Worm (Caenorhabditis elegans) whole organism, L4 larva: Measurements from ENCODE around the gene F10A3.4.

ENCODE experiments used
- D1046.2 ChIP-seq: fragments of 200-800 bp; sonication (Bioruptor generic); IDR thresholded peaks from 2 replicates; pipeline ENCODE4 v1.3.6; 2022; ENCODE audit warnings: missing genetic modification characterization, missing compliant biosample characterization
- F37D6.2 ChIP-seq: sonication (generic microtip); optimal IDR thresholded peaks from 2 replicates; lab custom pipeline; 2016; ENCODE audit warnings: mild to moderate bottlenecking, missing genetic modification characterization, missing compliant biosample characterization
- T20F7.1 ChIP-seq: fragments of 200-800 bp; sonication (Bioruptor generic); optimal IDR thresholded peaks from 2 replicates; lab custom pipeline; 2018; ENCODE audit warnings: mild to moderate bottlenecking, missing genetic modification characterization, missing compliant biosample characterization
- T26A8.4 ChIP-seq: fragments of 200-800 bp; sonication (Bioruptor generic); IDR thresholded peaks from 2 replicates; pipeline ENCODE4 v1.3.6; 2022; ENCODE audit warnings: missing genetic modification characterization, missing compliant biosample characterization
- Y48G9A.11 ChIP-seq: fragments of 200-800 bp; sonication (Bioruptor generic); IDR thresholded peaks from 2 replicates; pipeline ENCODE4 v1.3.6; 2022; ENCODE audit warnings: missing genetic modification reagents, missing genetic modification characterization, missing compliant biosample characterization
- attf-4 ChIP-seq: sonication (generic microtip); optimal IDR thresholded peaks from 3 replicates; lab custom pipeline; 2017; ENCODE audit warnings: missing biosample characterization, missing genetic modification characterization
- ceh-20 ChIP-seq: fragments of 200-800 bp; sonication (Bioruptor generic); IDR thresholded peaks from 2 replicates; pipeline ENCODE4 v1.3.6; 2022; ENCODE audit warnings: missing genetic modification reagents, missing genetic modification characterization, missing compliant biosample characterization
- cey-2 ChIP-seq: sonication (generic microtip); optimal IDR thresholded peaks from 3 replicates; lab custom pipeline; 2017; ENCODE audit warnings: missing genetic modification characterization, mild to moderate bottlenecking, missing compliant biosample characterization, antibody characterized with exemption, borderline replicate concordance; ENCODE audit not compliant: insufficient read depth
- daf-12 ChIP-seq: fragments of 150-350 bp; optimal IDR thresholded peaks from 2 replicates; lab custom pipeline; 2014; ENCODE audit warnings: missing biosample characterization, missing genetic modification reagents, missing genetic modification characterization
- dve-1 ChIP-seq: sonication (generic microtip); optimal IDR thresholded peaks from 2 replicates; lab custom pipeline; 2017; ENCODE audit warnings: antibody characterized with exemption, mild to moderate bottlenecking, missing genetic modification characterization, missing compliant biosample characterization; ENCODE audit not compliant: insufficient read depth
- egl-43 ChIP-seq: fragments of 200-800 bp; sonication (Bioruptor generic); IDR thresholded peaks from 2 replicates; pipeline ENCODE4 v1.3.6; 2022; ENCODE audit warnings: missing genetic modification reagents, missing genetic modification characterization, missing compliant biosample characterization
- gei-8 ChIP-seq: fragments of 200-800 bp; sonication (Bioruptor generic); optimal IDR thresholded peaks from 2 replicates; lab custom pipeline; 2018; ENCODE audit warnings: mild to moderate bottlenecking, missing genetic modification characterization, missing compliant biosample characterization
- hlh-11 ChIP-seq: fragments of 200-800 bp; sonication (Bioruptor generic); optimal IDR thresholded peaks from 2 replicates; lab custom pipeline; 2018; ENCODE audit warnings: mild to moderate bottlenecking, missing genetic modification characterization, missing compliant biosample characterization
- lim-7 ChIP-seq: fragments of 200-800 bp; sonication (Bioruptor generic); IDR thresholded peaks from 2 replicates; pipeline ENCODE4 v1.3.6; 2022; ENCODE audit warnings: missing genetic modification characterization, missing compliant biosample characterization
- lin-13 ChIP-seq: fragments of 150-350 bp; optimal IDR thresholded peaks from 2 replicates; lab custom pipeline; 2014; ENCODE audit warnings: missing biosample characterization, missing genetic modification reagents, missing genetic modification characterization
- lin-15B ChIP-seq: fragments of 150-350 bp; sonication (generic microtip); optimal IDR thresholded peaks from 3 replicates; lab custom pipeline; 2014; ENCODE audit warnings: missing biosample characterization, missing genetic modification characterization
- lin-39 ChIP-seq: fragments of 150-350 bp; optimal IDR thresholded peaks from 2 replicates; lab custom pipeline; 2014; ENCODE audit warnings: missing biosample characterization, missing genetic modification reagents, missing genetic modification characterization
- lsy-2 ChIP-seq, 2 experiments: fragments of 150-350 bp in 1 of 2; sonication (generic microtip) in 1 of 2; optimal IDR thresholded peaks; 2 replicates each; lab custom pipeline; 2014 to 2017; ENCODE audit warnings: missing biosample characterization in 2 of 2, missing genetic modification characterization in 2 of 2
- mdl-1 ChIP-seq, 2 experiments: fragments of 150-350 bp in 1 of 2; sonication (generic microtip) in 1 of 2; optimal IDR thresholded peaks; 2 replicates each; lab custom pipeline; 2014 to 2017; ENCODE audit warnings: missing biosample characterization in 2 of 2, missing genetic modification characterization in 2 of 2
- mxl-2 ChIP-seq: fragments of 200-800 bp; sonication (Bioruptor generic); conservative IDR thresholded peaks from 2 replicates; pipeline ENCODE4 v1.3.6; 2022; ENCODE audit warnings: missing genetic modification reagents, missing genetic modification characterization, missing compliant biosample characterization
- mxl-3 ChIP-seq: fragments of 200-800 bp; sonication (Bioruptor generic); optimal IDR thresholded peaks from 2 replicates; lab custom pipeline; 2018; ENCODE audit warnings: mild to moderate bottlenecking, missing genetic modification characterization, missing compliant biosample characterization
- nhr-11 ChIP-seq: fragments of 150-350 bp; optimal IDR thresholded peaks from 2 replicates; lab custom pipeline; 2014; ENCODE audit warnings: missing biosample characterization, missing genetic modification characterization
- nhr-237 ChIP-seq: sonication (generic microtip); optimal IDR thresholded peaks from 2 replicates; lab custom pipeline; 2017; ENCODE audit warnings: missing biosample characterization, missing genetic modification characterization
- nhr-28 ChIP-seq: fragments of 150-350 bp; optimal IDR thresholded peaks from 2 replicates; lab custom pipeline; 2014; ENCODE audit warnings: missing biosample characterization, missing genetic modification characterization
- nhr-48 ChIP-seq: sonication (generic microtip); optimal IDR thresholded peaks from 2 replicates; lab custom pipeline; 2016; ENCODE audit warnings: mild to moderate bottlenecking, missing genetic modification characterization, missing compliant biosample characterization
- pha-4 ChIP-seq, 2 experiments: fragments of 150-350 bp in 1 of 2; fragments of 200-800 bp in 1 of 2; sonication (Bioruptor generic) in 1 of 2; IDR thresholded peaks in 1 of 2; optimal IDR thresholded peaks in 1 of 2; 2 replicates each; pipeline versions ENCODE4 v1.3.6 to Lab custom; 2014 to 2022; ENCODE audit warnings: missing genetic modification characterization in 2 of 2, missing genetic modification reagents in 2 of 2, missing biosample characterization in 1 of 2, missing compliant biosample characterization in 1 of 2
- php-3 ChIP-seq: fragments of 200-800 bp; sonication (Bioruptor generic); IDR thresholded peaks from 2 replicates; pipeline ENCODE4 v1.3.6; 2022; ENCODE audit warnings: missing genetic modification reagents, missing genetic modification characterization, missing compliant biosample characterization
- pqm-1 ChIP-seq: sonication (generic microtip); optimal IDR thresholded peaks from 2 replicates; lab custom pipeline; 2017; ENCODE audit warnings: missing biosample characterization, missing genetic modification characterization
- saeg-2 ChIP-seq: fragments of 200-800 bp; sonication (Bioruptor generic); IDR thresholded peaks from 2 replicates; pipeline ENCODE4 v1.3.6; 2022; ENCODE audit warnings: missing genetic modification reagents, missing genetic modification characterization, missing compliant biosample characterization
- sdz-12 ChIP-seq: fragments of 200-800 bp; sonication (Bioruptor generic); optimal IDR thresholded peaks from 2 replicates; lab custom pipeline; 2018; ENCODE audit warnings: mild to moderate bottlenecking, missing genetic modification characterization, missing compliant biosample characterization
- set-16 ChIP-seq: fragments of 200-800 bp; sonication (Bioruptor generic); IDR thresholded peaks from 2 replicates; pipeline ENCODE4 v1.3.6; 2022; ENCODE audit warnings: missing genetic modification reagents, missing genetic modification characterization, missing compliant biosample characterization
- skn-1 ChIP-seq: fragments of 150-350 bp; optimal IDR thresholded peaks from 2 replicates; lab custom pipeline; 2014; ENCODE audit warnings: missing biosample characterization, missing genetic modification characterization
- snpc-4 ChIP-seq: fragments of 150-350 bp; optimal IDR thresholded peaks from 2 replicates; lab custom pipeline; 2014; ENCODE audit warnings: missing biosample characterization, missing genetic modification characterization
- tag-97 ChIP-seq: fragments of 200-800 bp; sonication (Bioruptor generic); IDR thresholded peaks from 2 replicates; pipeline ENCODE4 v1.3.6; 2022; ENCODE audit warnings: missing genetic modification characterization, missing compliant biosample characterization
- tra-1 ChIP-seq: fragments of 200-800 bp; sonication (Bioruptor generic); IDR thresholded peaks from 2 replicates; pipeline ENCODE4 v1.3.6; 2022; ENCODE audit warnings: missing genetic modification reagents, missing genetic modification characterization, missing compliant biosample characterization
- unc-62 ChIP-seq, 3 experiments: fragments of 150-350 bp in 1 of 3; sonication (generic microtip); optimal IDR thresholded peaks in 2 of 3; peaks in 1 of 3; 1 replicate in 1 of 3; 2 replicates in 2 of 3; lab custom pipeline; 2014 to 2017; ENCODE audit warnings: missing biosample characterization in 3 of 3, missing genetic modification characterization in 3 of 3, missing genetic modification reagents in 3 of 3, missing genotype in 1 of 3
- zip-11 ChIP-seq: fragments of 200-800 bp; sonication (Bioruptor generic); IDR thresholded peaks from 2 replicates; pipeline ENCODE4 v1.3.6; 2022; ENCODE audit warnings: missing genetic modification characterization, missing compliant biosample characterization
- zip-2 ChIP-seq: fragments of 150-350 bp; optimal IDR thresholded peaks from 2 replicates; lab custom pipeline; 2014; ENCODE audit warnings: missing biosample characterization, missing genetic modification characterization
- ztf-11 ChIP-seq: fragments of 150-350 bp; optimal IDR thresholded peaks from 2 replicates; lab custom pipeline; 2014; ENCODE audit warnings: missing biosample characterization, missing genetic modification characterization
- ztf-7 ChIP-seq: fragments of 150-350 bp; optimal IDR thresholded peaks from 2 replicates; lab custom pipeline; 2014; ENCODE audit warnings: missing biosample characterization, missing genetic modification characterization

The F10A3.4 gene

ce11 chrV:16190485-16190884 lies 41.6 kb downstream of the F10A3.4 start, which contains the start of gene srh-281:
Gene srh-281, plus strand, starts transcription at chrV:16190785.
- no peak for TF ChIP-seq saeg-2 (GFP tag; lab: Robert Waterston, UW)
- no peak for TF ChIP-seq lin-13 (GFP tag; lab: Kevin White, UChicago)
- TF ChIP-seq nhr-28: no peak
- TF ChIP-seq Y48G9A.11: no peak
- no peak for TF ChIP-seq hlh-11 (tag; lab: Kevin White, UChicago)
- TF ChIP-seq, all 104 proteins: peak for 0

ce11 chrV:16192114-16192513 lies 43.2 kb downstream of the F10A3.4 start, which contains the start of gene srh-279:
Gene srh-279, plus strand, starts transcription at chrV:16192414.
- TF ChIP-seq unc-62 (GFP tag; optimal IDR thresholded peaks at IDR 0.05 in 1 of 2; lab: Kevin White, UChicago) (peak in 1 of 2 experiments; percentile 26), unc-62 (tag; optimal IDR thresholded peaks at IDR 0.05; lab: Kevin White, UChicago) (no peak), tag-97 (GFP tag; lab: Robert Waterston, UW) (no peak), nhr-48 (no peak)

- TF ChIP-seq ceh-20 (GFP tag; lab: Robert Waterston, UW): no peak
- no peak for TF ChIP-seq zip-11 (GFP tag; lab: Robert Waterston, UW)
- no peak for TF ChIP-seq attf-4 (tag; lab: Kevin White, UChicago)
- no peak for TF ChIP-seq snpc-4 (tag; lab: Kevin White, UChicago)
- no peak for TF ChIP-seq tra-1 (GFP tag; lab: Robert Waterston, UW)
- no peak for TF ChIP-seq lin-39
- TF ChIP-seq zip-2 (tag; lab: Kevin White, UChicago): no peak
- TF ChIP-seq daf-12 (tag; lab: Kevin White, UChicago): no peak
- no peak for TF ChIP-seq cey-2 (tag; lab: Kevin White, UChicago)
- TF ChIP-seq nhr-11 (tag; lab: Kevin White, UChicago): no peak
- no peak for TF ChIP-seq pha-4 (GFP tag; IDR thresholded peaks at IDR 0.05; lab: Robert Waterston, UW)
- no peak for TF ChIP-seq pha-4 (tag; optimal IDR thresholded peaks at IDR 0.05; lab: Kevin White, UChicago)
- TF ChIP-seq, all 104 proteins: peak for 0
Observed at ce11 chrV:16194639-16195038, 45.7 kb downstream of the F10A3.4 start, which contains the start of gene rabr-4. Gene rabr-4, plus strand, starts transcription at chrV:16194939.

- no peak for TF ChIP-seq ztf-7 (tag; lab: Kevin White, UChicago)
- TF ChIP-seq daf-12 (tag; lab: Kevin White, UChicago): no peak
- TF ChIP-seq dve-1 (tag; lab: Kevin White, UChicago): no peak
- no peak for TF ChIP-seq D1046.2 (GFP tag; lab: Robert Waterston, UW)
- no peak for TF ChIP-seq lsy-2 (tag; optimal IDR thresholded peaks at IDR 0.05; lab: Kevin White, UChicago)
- TF ChIP-seq skn-1 (tag; lab: Kevin White, UChicago): no peak
- no peak for TF ChIP-seq set-16
- no peak for TF ChIP-seq zip-11 (GFP tag; lab: Robert Waterston, UW)
- no peak for TF ChIP-seq hlh-11 (tag; lab: Kevin White, UChicago)
- no peak for TF ChIP-seq ztf-11
- no peak for TF ChIP-seq nhr-11 (tag; lab: Kevin White, UChicago)
- TF ChIP-seq sdz-12: no peak
- TF ChIP-seq pqm-1 (tag; lab: Kevin White, UChicago): no peak
- TF ChIP-seq mxl-3 (GFP tag; lab: Kevin White, UChicago): no peak
- no peak for TF ChIP-seq egl-43 (GFP tag; lab: Robert Waterston, UW)
Observed at ce11 chrV:16195379-16195778, 46.5 kb downstream of the F10A3.4 start, which contains the start of gene rabr-3. Gene rabr-3, plus strand, starts transcription at chrV:16195679.

ce11 chrV:16198016-16198415 lies 49.1 kb downstream of the F10A3.4 start, which contains the start of gene F11A5.5:
Gene F11A5.5, plus strand, starts transcription at chrV:16198316.
- TF ChIP-seq T20F7.1 (GFP tag; lab: Kevin White, UChicago) (no peak), lin-15B (tag; lab: Kevin White, UChicago) (no peak), dve-1 (tag; lab: Kevin White, UChicago) (no peak), lim-7 (GFP tag; lab: Robert Waterston, UW) (no peak), T26A8.4 (GFP tag; lab: Robert Waterston, UW) (no peak), nhr-237 (no peak), php-3 (no peak), mdl-1 (tag; optimal IDR thresholded peaks at IDR 0.05; lab: Kevin White, UChicago) (no peak), F37D6.2 (no peak), mxl-2 (GFP tag; lab: Robert Waterston, UW) (no peak), gei-8 (GFP tag; lab: Kevin White, UChicago) (no peak)
